Fruit fly (Drosophila melanogaster): ENCODE data around the gene CG5953.

dm6 chr2L:16530414-16530771 is 2.3 kb downstream of the CG5953 start:
- TF ChIP-seq jing (GFP tag; optimal IDR thresholded peaks at IDR 0.05) (no peak), Xrp1 (GFP tag; IDR thresholded peaks at IDR 0.05) (no peak), CG16813 (GFP tag; IDR thresholded peaks at IDR 0.05; ENCODE audit: partially characterized antibody) (no peak)
